Fruit fly (Drosophila melanogaster) whole organism, embryonic: ENCODE data around the gene TTLL6B.

Experiments
- Adf1 ChIP-seq: fragments of 200-800 bp; sonication (Bioruptor generic); IDR thresholded peaks from 2 replicates; pipeline ENCODE4 v1.3.6; 2022; ENCODE audit warnings: missing biosample characterization, missing genetic modification characterization
- Bgb ChIP-seq: fragments of 200-800 bp; sonication (Bioruptor generic); IDR thresholded peaks from 2 replicates; pipeline ENCODE4 v1.3.6; 2022; ENCODE audit warnings: missing biosample characterization, missing genetic modification characterization; ENCODE audit not compliant: partially characterized antibody
- CG12659 ChIP-seq: fragments of 200-800 bp; sonication (Bioruptor generic); optimal IDR thresholded peaks from 3 replicates; lab custom pipeline; 2017; ENCODE audit warnings: mild to moderate bottlenecking, missing biosample characterization, missing genetic modification reagents, missing genetic modification characterization
- CG13287 ChIP-seq: fragments of 200-800 bp; sonication (Bioruptor generic); IDR thresholded peaks from 2 replicates; pipeline ENCODE4 v1.3.6; 2022; ENCODE audit warnings: missing biosample characterization, missing genetic modification characterization; ENCODE audit not compliant: partially characterized antibody
- CG14965 ChIP-seq: fragments of 200-800 bp; sonication (Bioruptor generic); optimal IDR thresholded peaks from 2 replicates; lab custom pipeline; 2016; ENCODE audit warnings: missing biosample characterization, missing genetic modification characterization, borderline replicate concordance
- CG15514 ChIP-seq: fragments of 200-800 bp; sonication (Bioruptor generic); optimal IDR thresholded peaks from 3 replicates; lab custom pipeline; 2017; ENCODE audit warnings: missing biosample characterization, missing genetic modification characterization, mild to moderate bottlenecking, moderate library complexity, missing genetic modification reagents
- CG16779 ChIP-seq: fragments of 200-800 bp; sonication (Bioruptor generic); IDR thresholded peaks from 2 replicates; pipeline ENCODE4 v1.3.6; 2022; ENCODE audit warnings: missing biosample characterization, missing genetic modification characterization
- CG31441 ChIP-seq: fragments of 200-800 bp; sonication (Bioruptor generic); IDR thresholded peaks from 2 replicates; pipeline ENCODE4 v1.3.6; 2022; ENCODE audit warnings: missing biosample characterization, missing genetic modification characterization
- CG34224 ChIP-seq: fragments of 200-800 bp; sonication (Bioruptor generic); IDR thresholded peaks from 3 replicates; pipeline ENCODE4 v1.3.6; 2022; ENCODE audit warnings: missing biosample characterization, missing genetic modification characterization; ENCODE audit not compliant: partially characterized antibody
- CG3847 ChIP-seq: fragments of 200-800 bp; sonication (Bioruptor generic); IDR thresholded peaks from 2 replicates; pipeline ENCODE4 v1.3.6; 2022; ENCODE audit warnings: missing biosample characterization, missing genetic modification characterization
- CG4404 ChIP-seq: fragments of 200-800 bp; sonication (Bioruptor generic); IDR thresholded peaks from 2 replicates; pipeline ENCODE4 v1.3.6; 2022; ENCODE audit warnings: missing biosample characterization, missing genetic modification characterization
- CG4617 ChIP-seq: fragments of 200-800 bp; sonication (Bioruptor generic); optimal IDR thresholded peaks from 3 replicates; lab custom pipeline; 2016; ENCODE audit warnings: missing biosample characterization, missing genetic modification characterization, borderline replicate concordance
- CG6654 ChIP-seq: fragments of 200-800 bp; sonication (Bioruptor generic); optimal IDR thresholded peaks from 2 replicates; lab custom pipeline; 2017; ENCODE audit warnings: missing biosample characterization, mild to moderate bottlenecking, missing genetic modification characterization
- CTCF ChIP-seq: fragments of 200-800 bp; sonication (Bioruptor generic); optimal IDR thresholded peaks from 2 replicates; lab custom pipeline; 2017; ENCODE audit warnings: missing biosample characterization, mild to moderate bottlenecking, missing genetic modification characterization, moderate library complexity
- Dll ChIP-seq: fragments of 200-800 bp; sonication (Bioruptor generic); IDR thresholded peaks from 4 replicates; pipeline ENCODE4 v1.3.6; 2022; ENCODE audit warnings: missing biosample characterization, missing genetic modification characterization; ENCODE audit not compliant: partially characterized antibody
- Dp ChIP-seq: fragments of 200-800 bp; sonication (Bioruptor generic); optimal IDR thresholded peaks from 2 replicates; lab custom pipeline; 2018; ENCODE audit warnings: missing biosample characterization, mild to moderate bottlenecking, missing genetic modification characterization, moderate library complexity
- E2f2 ChIP-seq: fragments of 200-800 bp; sonication (Bioruptor generic); IDR thresholded peaks from 2 replicates; pipeline ENCODE4 v1.3.6; 2022; ENCODE audit warnings: missing biosample characterization, missing genetic modification characterization
- Ets65A ChIP-seq: fragments of 200-800 bp; sonication (Bioruptor generic); peaks from one replicate; lab custom pipeline; 2016; ENCODE audit warnings: missing biosample characterization, missing genetic modification characterization
- HLH4C ChIP-seq: fragments of 200-800 bp; sonication (Bioruptor generic); IDR thresholded peaks from 3 replicates; pipeline ENCODE4 v1.3.6; 2022; ENCODE audit warnings: missing biosample characterization, missing genetic modification characterization; ENCODE audit not compliant: partially characterized antibody
- HLHmδ ChIP-seq: fragments of 200-800 bp; sonication (Bioruptor generic); optimal IDR thresholded peaks from 2 replicates; lab custom pipeline; 2018; ENCODE audit warnings: missing biosample characterization, mild to moderate bottlenecking, missing genetic modification characterization, moderate library complexity
- HmgZ ChIP-seq: fragments of 200-800 bp; sonication (Bioruptor generic); optimal IDR thresholded peaks from 2 replicates; lab custom pipeline; 2018; ENCODE audit warnings: missing biosample characterization, mild to moderate bottlenecking, missing genetic modification characterization
- Hr78 ChIP-seq, 2 experiments: fragments of 200-800 bp in 1 of 2; fragments of >200 bp in 1 of 2; sonication (Bioruptor generic) in 1 of 2; optimal IDR thresholded peaks; 2 replicates each; lab custom pipeline; 2017 to 2019; ENCODE audit warnings: missing biosample characterization in 2 of 2, missing genetic modification characterization in 2 of 2, mild to moderate bottlenecking in 1 of 2, moderate library complexity in 1 of 2
- MBD-R2 ChIP-seq: fragments of 200-800 bp; sonication (Bioruptor generic); IDR thresholded peaks from 2 replicates; pipeline ENCODE4 v1.3.6; 2022; ENCODE audit warnings: missing biosample characterization, missing genetic modification characterization
- MESR4 ChIP-seq: fragments of 200-800 bp; sonication (Bioruptor generic); optimal IDR thresholded peaks from 2 replicates; lab custom pipeline; 2018; ENCODE audit warnings: missing biosample characterization, mild to moderate bottlenecking, missing genetic modification characterization, moderate library complexity
- Med ChIP-seq: fragments of 200-800 bp; sonication (Bioruptor generic); peaks from one replicate; lab custom pipeline; 2016; ENCODE audit warnings: missing biosample characterization, missing genetic modification characterization, mild to moderate bottlenecking, inconsistent platforms, moderate library complexity
- Myb ChIP-seq: fragments of 200-800 bp; sonication (Bioruptor generic); optimal IDR thresholded peaks from 2 replicates; lab custom pipeline; 2016; ENCODE audit warnings: missing biosample characterization, missing genetic modification characterization
- ap ChIP-seq: fragments of 200-800 bp; sonication (Bioruptor generic); IDR thresholded peaks from 2 replicates; pipeline ENCODE4 v1.3.6; 2022; ENCODE audit warnings: missing biosample characterization, missing genetic modification characterization
- cad ChIP-seq: fragments of >200 bp; optimal IDR thresholded peaks from 2 replicates; lab custom pipeline; 2017; ENCODE audit warnings: missing biosample characterization, missing genetic modification characterization
- crol ChIP-seq: fragments of 200-800 bp; sonication (Bioruptor generic); IDR thresholded peaks from 2 replicates; pipeline ENCODE4 v1.3.6; 2022; ENCODE audit warnings: missing biosample characterization, missing genetic modification characterization
- crp ChIP-seq, 2 experiments: fragments of 200-800 bp; sonication (Bioruptor generic); optimal IDR thresholded peaks; 2 replicates in 1 of 2; 3 replicates in 1 of 2; lab custom pipeline; 2017; ENCODE audit warnings: missing biosample characterization in 2 of 2, missing genetic modification characterization in 2 of 2, mild to moderate bottlenecking in 1 of 2, moderate library complexity in 1 of 2
- gfzf ChIP-seq: fragments of 200-800 bp; sonication (Bioruptor generic); optimal IDR thresholded peaks from 2 replicates; lab custom pipeline; 2016; ENCODE audit warnings: missing biosample characterization, mild to moderate bottlenecking, missing genetic modification characterization, moderate library complexity
- pzg ChIP-seq: fragments of 200-800 bp; sonication (Bioruptor generic); optimal IDR thresholded peaks from 3 replicates; lab custom pipeline; 2018; ENCODE audit warnings: missing biosample characterization, mild to moderate bottlenecking, missing genetic modification characterization, moderate library complexity
- schlank ChIP-seq: fragments of 200-800 bp; sonication (Bioruptor generic); optimal IDR thresholded peaks from 2 replicates; lab custom pipeline; 2018; ENCODE audit warnings: missing biosample characterization, mild to moderate bottlenecking, missing genetic modification characterization
- scrt ChIP-seq: fragments of 200-800 bp; sonication (Bioruptor generic); optimal IDR thresholded peaks from 2 replicates; lab custom pipeline; 2018; ENCODE audit warnings: missing biosample characterization, mild to moderate bottlenecking, missing genetic modification characterization, moderate library complexity
- sd ChIP-seq: fragments of 200-800 bp; sonication (Bioruptor generic); optimal IDR thresholded peaks from 3 replicates; lab custom pipeline; 2018; ENCODE audit warnings: missing biosample characterization, mild to moderate bottlenecking, missing genetic modification characterization, moderate library complexity
- shn ChIP-seq: fragments of 200-800 bp; sonication (Bioruptor generic); optimal IDR thresholded peaks from 3 replicates; lab custom pipeline; 2016; ENCODE audit warnings: missing biosample characterization, missing genetic modification characterization
- unc-4 ChIP-seq: fragments of 200-800 bp; sonication (Bioruptor generic); IDR thresholded peaks from 2 replicates; pipeline ENCODE4 v1.3.6; 2022; ENCODE audit warnings: missing biosample characterization, missing genetic modification characterization; ENCODE audit not compliant: partially characterized antibody
- wdn ChIP-seq: fragments of 200-800 bp; sonication (Bioruptor generic); IDR thresholded peaks from 2 replicates; pipeline ENCODE4 v1.3.6; 2022; ENCODE audit warnings: missing biosample characterization, missing genetic modification characterization

TTLL6B gene

dm6 chr3R:27229368-27229767 lies 21.4 kb downstream of the TTLL6B start, which contains the start of gene CG42814:
Gene CG42814 (minus strand): TSS chr3R:27229468.
- TF ChIP-seq sd = no peak

dm6 chr3R:27228342-27228741 lies 22.5 kb downstream of the TTLL6B start, which contains the start of gene CG42813:
Gene CG42813 (minus strand): TSS chr3R:27228561.
- TF ChIP-seq Dll (GFP tag; lab: Robert Waterston, UW) (peak; percentile 17; the same call in 1 of the 4 replicates), Bgb (GFP tag; lab: Robert Waterston, UW) (peak; percentile 16; the same call in 1 of the 2 replicates), MESR4 (peak; percentile 15), CG3847 (GFP tag; lab: Robert Waterston, UW) (peak; percentile 29; the same call in 1 of the 2 replicates), CG16779 (GFP tag; lab: Robert Waterston, UW) (no peak), HmgZ (peak; percentile 25), E2f2 (GFP tag; lab: Robert Waterston, UW) (peak; percentile 55), CG14965 (GFP tag; lab: Kevin White, UChicago) (peak; percentile 65), CG13287 (peak; percentile 53), Adf1 (GFP tag; lab: Robert Waterston, UW) (peak; percentile 11; the same call in 1 of the 2 replicates), CG31441 (GFP tag; lab: Robert Waterston, UW) (no peak), unc-4 (GFP tag; lab: Robert Waterston, UW) (0 out of 2 replicates have a peak, but pooled peaks have one; percentile 28), pzg (GFP tag; lab: Kevin White, UChicago) (peak; percentile 45), crp (GFP tag; optimal IDR thresholded peaks at IDR 0.05; lab: Kevin White, UChicago) (peak in 1 of 2 experiments; percentile 92), gfzf (GFP tag; lab: Kevin White, UChicago) (peak; percentile 64), MBD-R2 (peak; percentile 76), scrt (no peak), Dp (GFP tag; lab: Kevin White, UChicago) (peak; percentile 43), ap (GFP tag; lab: Robert Waterston, UW) (no peak), CG4404 (GFP tag; lab: Robert Waterston, UW) (no peak), CTCF (GFP tag; lab: Kevin White, UChicago) (peak; percentile 84), Med (GFP tag; lab: Kevin White, UChicago) (peak; percentile 38), CG15514 (GFP tag; lab: Kevin White, UChicago) (peak; percentile 4), CG34224 (peak; percentile 40; the same call in 1 of the 3 replicates), CG4617 (GFP tag; lab: Kevin White, UChicago) (no peak), crol (GFP tag; lab: Robert Waterston, UW) (no peak), Myb (GFP tag; lab: Kevin White, UChicago) (peak; percentile 90), schlank (tag; lab: Kevin White, UChicago) (no peak)

- TF ChIP-seq HLH4C (GFP tag; lab: Robert Waterston, UW) (0 out of 3 replicates have a peak, but pooled peaks have one; percentile 26), cad (GFP tag; lab: Kevin White, UChicago) (peak; percentile 92), Hr78 (GFP tag; optimal IDR thresholded peaks at IDR 0.05; lab: Kevin White, UChicago) (no peak), CG6654 (GFP tag; lab: Kevin White, UChicago) (peak; percentile 97), wdn (no peak), shn (GFP tag; lab: Kevin White, UChicago) (no peak), Ets65A (GFP tag; lab: Kevin White, UChicago) (peak; percentile 58), Med (GFP tag; lab: Kevin White, UChicago) (peak; percentile 29), CG12659 (GFP tag; lab: Kevin White, UChicago) (no peak), HLHmδ (GFP tag; lab: Kevin White, UChicago) (no peak)
Measured at dm6 chr3R:27226080-27226648, 24.6 kb downstream of the TTLL6B start.
